Fruit fly (Drosophila melanogaster) Kc167 (cell line): Measurements from ENCODE around the gene HipHop.

Source experiments
- Myc ChIP-seq: fragments of >200 bp; optimal IDR thresholded peaks from 2 replicates; lab custom pipeline; 2017; ENCODE audit warnings: missing external identifiers
- h ChIP-seq: fragments of >200 bp; optimal IDR thresholded peaks from 3 replicates; lab custom pipeline; 2018; ENCODE audit warnings: missing external identifiers
- insv ChIP-seq: fragments of >200 bp; optimal IDR thresholded peaks from 3 replicates; lab custom pipeline; 2018; ENCODE audit warnings: missing external identifiers
- psq ChIP-seq: fragments of >200 bp; optimal IDR thresholded peaks from 2 replicates; lab custom pipeline; 2017; ENCODE audit warnings: missing external identifiers
- ttk ChIP-seq: sonication (Bioruptor generic); optimal IDR thresholded peaks from 2 replicates; lab custom pipeline; 2017; ENCODE audit warnings: missing external identifiers

DNA sequence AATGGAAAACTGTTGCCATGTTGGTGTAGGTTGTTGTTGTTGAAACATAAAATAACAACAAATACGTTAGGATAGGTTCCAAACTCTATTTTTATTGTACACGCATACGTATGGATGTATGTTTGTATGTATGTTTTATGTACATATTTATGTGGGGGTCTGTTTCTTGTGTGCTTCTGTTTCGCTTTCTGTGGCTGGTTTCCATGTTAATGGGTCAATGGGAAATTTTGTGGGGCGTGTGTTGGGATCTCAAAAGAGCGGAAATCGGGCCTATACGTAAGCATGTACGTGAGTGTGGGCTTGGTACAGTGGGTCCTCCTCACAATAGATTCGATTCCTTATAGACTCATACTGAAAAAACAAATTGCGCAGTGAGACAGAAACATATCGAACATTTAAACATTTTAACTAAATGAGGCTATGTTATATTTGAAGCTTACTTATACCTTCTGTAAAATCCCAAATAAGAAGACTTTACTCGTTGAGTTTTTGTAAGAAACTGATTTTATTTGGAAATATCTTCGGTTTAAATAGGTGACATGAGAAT is 48.9 kb upstream of the HipHop start:
- TF ChIP-seq psq (lab: Kevin White, UChicago): no peak
- TF ChIP-seq h (lab: Kevin White, UChicago): no peak
- TF ChIP-seq ttk (lab: Kevin White, UChicago): no peak
- TF ChIP-seq Myc (lab: Kevin White, UChicago): no peak
- TF ChIP-seq insv (lab: Kevin White, UChicago): no peak
